Fruit fly (Drosophila melanogaster): ENCODE results near the gene CG11841.

Gene CG11841

dm6 chr3R:29040526-29041195 is 10.2 kb upstream of the CG11841 start (continued):
- no peak for TF ChIP-seq CG10543 (GFP tag; optimal IDR thresholded peaks at IDR 0.05)
- peak; percentile 48; the same call in 1 of the 2 replicates for TF ChIP-seq CG10366 (GFP tag; IDR thresholded peaks at IDR 0.05)
- peak; percentile 72 for TF ChIP-seq org-1 (GFP tag; optimal IDR thresholded peaks at IDR 0.05)
- TF ChIP-seq cwo (GFP tag; optimal IDR thresholded peaks at IDR 0.05) = peak; percentile 71
- TF ChIP-seq Xbp1 (GFP tag; optimal IDR thresholded peaks at IDR 0.05) = peak; percentile 66
- TF ChIP-seq her (GFP tag; optimal IDR thresholded peaks at IDR 0.05) = peak; percentile 28
- no peak for TF ChIP-seq lbe (GFP tag; optimal IDR thresholded peaks at IDR 0.05)
- no peak for TF ChIP-seq Trl (optimal IDR thresholded peaks at IDR 0.05)
- TF ChIP-seq Trl (GFP tag; optimal IDR thresholded peaks at IDR 0.05) = no peak
- no peak for TF ChIP-seq CG33557 (GFP tag; optimal IDR thresholded peaks at IDR 0.05)
- peak; percentile 17 for TF ChIP-seq CG18011 (GFP tag; optimal IDR thresholded peaks at IDR 0.05)
- peak; percentile 65 for TF ChIP-seq CG15011 (GFP tag; optimal IDR thresholded peaks at IDR 0.05)
- TF ChIP-seq PHDP (tag; optimal IDR thresholded peaks at IDR 0.05) = peak; percentile 78
- TF ChIP-seq Ravus (GFP tag; IDR thresholded peaks at IDR 0.05) = peak; percentile 10; the same call in 1 of the 2 replicates
- no peak for TF ChIP-seq eve (GFP tag; optimal IDR thresholded peaks at IDR 0.05)
- peak; percentile 57 for TF ChIP-seq CG14441 (GFP tag; IDR thresholded peaks at IDR 0.05)
- peak; percentile 60 for TF ChIP-seq CG10979 (tag; optimal IDR thresholded peaks at IDR 0.05)
- peak; percentile 70 for TF ChIP-seq Hr3 (GFP tag; optimal IDR thresholded peaks at IDR 0.05)
- peak; percentile 78 for TF ChIP-seq Meics (GFP tag; optimal IDR thresholded peaks at IDR 0.05)
- TF ChIP-seq mld (GFP tag; IDR thresholded peaks at IDR 0.05; ENCODE audit: partially characterized antibody) = no peak
- TF ChIP-seq so (GFP tag; IDR thresholded peaks at IDR 0.05) = 0 out of 3 replicates have a peak, but pooled peaks have one; percentile 37
- TF ChIP-seq pnt (GFP tag; optimal IDR thresholded peaks at IDR 0.05) = peak; percentile 10
- peak; percentile 42; the same call in 1 of the 2 replicates for TF ChIP-seq CG9932 (GFP tag; IDR thresholded peaks at IDR 0.05)
- TF ChIP-seq odd (GFP tag; optimal IDR thresholded peaks at IDR 0.05) = peak; percentile 78
- peak; percentile 68 for TF ChIP-seq seq (GFP tag; IDR thresholded peaks at IDR 0.05)
- TF ChIP-seq CG7357 (GFP tag; IDR thresholded peaks at IDR 0.05) = peak; percentile 38; the same call in 1 of the 3 replicates
- TF ChIP-seq ranshi (GFP tag; IDR thresholded peaks at IDR 0.05) = 0 out of 2 replicates have a peak, but pooled peaks have one; percentile 11
- TF ChIP-seq toy (GFP tag; IDR thresholded peaks at IDR 0.05) = 0 out of 2 replicates have a peak, but pooled peaks have one; percentile 9
- TF ChIP-seq CG2199 (GFP tag; IDR thresholded peaks at IDR 0.05) = no peak
- TF ChIP-seq sna (GFP tag; IDR thresholded peaks at IDR 0.05; ENCODE audit: partially characterized antibody) = no peak
- no peak for TF ChIP-seq rib (GFP tag; IDR thresholded peaks at IDR 0.05)
- peak; percentile 25 for TF ChIP-seq cato (GFP tag; optimal IDR thresholded peaks at IDR 0.05; ENCODE audit: borderline replicate concordance)
- TF ChIP-seq en (GFP tag; optimal IDR thresholded peaks at IDR 0.05) = no peak
- peak; percentile 54 for TF ChIP-seq esg (GFP tag; conservative IDR thresholded peaks at IDR 0.05)
- TF ChIP-seq CG31441 (GFP tag; IDR thresholded peaks at IDR 0.05) = no peak; the same call in 1 of the 2 replicates
- TF ChIP-seq CG11456 (GFP tag; IDR thresholded peaks at IDR 0.05) = no peak
- TF ChIP-seq CG1602 (GFP tag; optimal IDR thresholded peaks at IDR 0.05) = peak; percentile 57
- 0 out of 2 replicates have a peak, but pooled peaks have one; percentile 34 for TF ChIP-seq CG7372 (GFP tag; IDR thresholded peaks at IDR 0.05)
- TF ChIP-seq Ada2b (GFP tag; IDR thresholded peaks at IDR 0.05) = peak; percentile 28
- 0 out of 2 replicates have a peak, but pooled peaks have one; percentile 31 for TF ChIP-seq Oaz (GFP tag; IDR thresholded peaks at IDR 0.05)
- TF ChIP-seq CG7987 (GFP tag; optimal IDR thresholded peaks at IDR 0.05) = no peak
- TF ChIP-seq chinmo (GFP tag; IDR thresholded peaks at IDR 0.05; ENCODE audit: partially characterized antibody) = peak; percentile 64; the same call in 1 of the 4 replicates
- TF ChIP-seq Dip3 (GFP tag; optimal IDR thresholded peaks at IDR 0.05) = peak; percentile 7
- TF ChIP-seq lov (optimal IDR thresholded peaks at IDR 0.05) = no peak
- no peak for TF ChIP-seq lov (GFP tag; IDR thresholded peaks at IDR 0.05)
- peak; percentile 54 for TF ChIP-seq E2f1 (GFP tag; IDR thresholded peaks at IDR 0.05)
- no peak for TF ChIP-seq CG11504 (tag; optimal IDR thresholded peaks at IDR 0.05)
- peak; percentile 77 for TF ChIP-seq run (tag; optimal IDR thresholded peaks at IDR 0.05)
- TF ChIP-seq jumu (GFP tag; optimal IDR thresholded peaks at IDR 0.05) = no peak
- no peak for TF ChIP-seq lilli (GFP tag; optimal IDR thresholded peaks at IDR 0.05)
